Worm (Caenorhabditis elegans): ENCODE data around the gene E04F6.10.
A peak's percentile ranks its signal among the peaks of the same experiment; 100 is the strongest.

The E04F6.10 gene

ce11 chrII:7238248-7238647 is 21.3 kb upstream of the E04F6.10 start, which contains the start of gene aqp-1 (continued):
- TF ChIP-seq nhr-48 (tag; optimal IDR thresholded peaks at IDR 0.05), result peak; percentile 80
- TF ChIP-seq mdl-1 (tag; optimal IDR thresholded peaks at IDR 0.05), result peak in 1 of 2 experiments; percentile 34
- no peak for TF ChIP-seq skn-1 (tag; optimal IDR thresholded peaks at IDR 0.05)
- TF ChIP-seq lsy-2 (tag; optimal IDR thresholded peaks at IDR 0.05), result peak; percentile 19
- peak; percentile 74 for TF ChIP-seq dve-1 (tag; optimal IDR thresholded peaks at IDR 0.05; ENCODE audit: insufficient read depth)
- TF ChIP-seq zfp-3 (GFP tag; conservative IDR thresholded peaks at IDR 0.05), result no peak
- peak; percentile 91 for TF ChIP-seq dmd-6 (GFP tag; IDR thresholded peaks at IDR 0.05)
- no peak for TF ChIP-seq Y5F2A.4 (GFP tag; optimal IDR thresholded peaks at IDR 0.05)
- peak; percentile 47 for TF ChIP-seq pqm-1 (tag; optimal IDR thresholded peaks at IDR 0.05)
- TF ChIP-seq nhr-28 (tag; optimal IDR thresholded peaks at IDR 0.05), result peak; percentile 57
- TF ChIP-seq lin-29 (GFP tag; IDR thresholded peaks at IDR 0.05), result no peak
- TF ChIP-seq snpc-4 (tag; optimal IDR thresholded peaks at IDR 0.05), result no peak
- no peak for TF ChIP-seq egl-43 (GFP tag; IDR thresholded peaks at IDR 0.05)
- no peak for TF ChIP-seq nhr-237 (tag; optimal IDR thresholded peaks at IDR 0.05)
- no peak for TF ChIP-seq pha-4 (GFP tag; IDR thresholded peaks at IDR 0.05)
- TF ChIP-seq pha-4 (tag; optimal IDR thresholded peaks at IDR 0.05), result peak; percentile 6
- peak in 1 of 2 experiments; percentile 67 for TF ChIP-seq daf-16 (GFP tag; optimal IDR thresholded peaks at IDR 0.05)
- TF ChIP-seq daf-16 (tag; optimal IDR thresholded peaks at IDR 0.05), result peak; percentile 99
- no peak for TF ChIP-seq lin-1 (GFP tag; IDR thresholded peaks at IDR 0.05)
- TF ChIP-seq tra-1 (GFP tag; IDR thresholded peaks at IDR 0.05), result peak; percentile 52; the same call in 1 of the 2 replicates
- TF ChIP-seq tag-97 (GFP tag; IDR thresholded peaks at IDR 0.05), result no peak
- TF ChIP-seq zfp-2 (tag; optimal IDR thresholded peaks at IDR 0.05), result no peak
- no peak for TF ChIP-seq arid-1 (GFP tag; conservative IDR thresholded peaks at IDR 0.05)
- no peak for TF ChIP-seq unc-130 (GFP tag; optimal IDR thresholded peaks at IDR 0.05)
- no peak for TF ChIP-seq mes-2 (tag; optimal IDR thresholded peaks at IDR 0.05; ENCODE audit: poor library complexity, severe bottlenecking)

ce11 chrII:7236937-7237336 is 20.0 kb upstream of the E04F6.10 start:
- TF ChIP-seq tra-1 (GFP tag; IDR thresholded peaks at IDR 0.05) (0 out of 2 replicates have a peak, but pooled peaks have one; percentile 39), pqm-1 (tag; optimal IDR thresholded peaks at IDR 0.05) (peak; percentile 1), dve-1 (tag; optimal IDR thresholded peaks at IDR 0.05; ENCODE audit: insufficient read depth) (peak; percentile 2), hlh-11 (tag; optimal IDR thresholded peaks at IDR 0.05) (peak; percentile 53), nhr-28 (tag; optimal IDR thresholded peaks at IDR 0.05) (peak; percentile 28), dmd-6 (GFP tag; IDR thresholded peaks at IDR 0.05) (peak; percentile 78), set-16 (GFP tag; IDR thresholded peaks at IDR 0.05) (no peak), daf-16 (GFP tag; optimal IDR thresholded peaks at IDR 0.05) (no peak), daf-16 (tag; optimal IDR thresholded peaks at IDR 0.05) (peak; percentile 39), zip-11 (GFP tag; IDR thresholded peaks at IDR 0.05) (no peak), mes-2 (tag; optimal IDR thresholded peaks at IDR 0.05; ENCODE audit: poor library complexity, severe bottlenecking) (peak; percentile 26), egl-27 (tag; optimal IDR thresholded peaks at IDR 0.05) (no peak)

ce11 chrII:7233274-7233673 is 16.3 kb upstream of the E04F6.10 start:
- TF ChIP-seq php-3 (GFP tag; IDR thresholded peaks at IDR 0.05), result peak; percentile 77
- peak; percentile 55; the same call in 1 of the 2 replicates for TF ChIP-seq dmd-6 (GFP tag; IDR thresholded peaks at IDR 0.05)
- TF ChIP-seq nhr-28 (tag; optimal IDR thresholded peaks at IDR 0.05), result peak; percentile 66
- peak; percentile 54 for TF ChIP-seq pqm-1 (tag; optimal IDR thresholded peaks at IDR 0.05)
- TF ChIP-seq nhr-25 (tag; optimal IDR thresholded peaks at IDR 0.05; ENCODE audit: borderline replicate concordance, insufficient read depth), result no peak

- TF ChIP-seq daf-8 (GFP tag; IDR thresholded peaks at IDR 0.05) (no peak), nhr-48 (tag; optimal IDR thresholded peaks at IDR 0.05) (peak; percentile 10), dmd-6 (GFP tag; IDR thresholded peaks at IDR 0.05) (peak; percentile 68), aha-1 (tag) (peak; percentile 19), php-3 (GFP tag; IDR thresholded peaks at IDR 0.05) (peak; percentile 90), tag-97 (GFP tag; IDR thresholded peaks at IDR 0.05) (no peak), hlh-11 (tag; optimal IDR thresholded peaks at IDR 0.05) (peak; percentile 26), pqm-1 (tag; optimal IDR thresholded peaks at IDR 0.05) (peak; percentile 74), lsy-2 (tag; optimal IDR thresholded peaks at IDR 0.05) (no peak), ztf-11 (tag; optimal IDR thresholded peaks at IDR 0.05) (no peak), daf-16 (GFP tag; optimal IDR thresholded peaks at IDR 0.05) (no peak), daf-16 (tag; optimal IDR thresholded peaks at IDR 0.05) (peak; percentile 46), nhr-28 (tag; optimal IDR thresholded peaks at IDR 0.05) (peak; percentile 65), ces-1 (GFP tag; optimal IDR thresholded peaks at IDR 0.05) (no peak)
These were observed 15.6 kb upstream of the E04F6.10 start, which contains the start of gene ctsa-3.1 for ce11 chrII:7232517-7232916. TSS of gene ctsa-3.1 (plus strand) at chrII:7232853.
